Worm (Caenorhabditis elegans) whole organism, L3 larva: Measurements from ENCODE around the gene T05G5.4.

Experiments
- aly-2 ChIP-seq: fragments of 150-350 bp; optimal IDR thresholded peaks from 2 replicates; lab custom pipeline; 2014; ENCODE audit warnings: missing biosample characterization, missing genetic modification characterization
- elt-1 ChIP-seq: fragments of 150-350 bp; optimal IDR thresholded peaks from 2 replicates; lab custom pipeline; 2014; ENCODE audit warnings: missing biosample characterization, missing genetic modification characterization
- fos-1 ChIP-seq: fragments of 150-350 bp; optimal IDR thresholded peaks from 2 replicates; lab custom pipeline; 2014; ENCODE audit warnings: missing biosample characterization, missing genetic modification characterization
- sea-2 ChIP-seq: fragments of 150-350 bp; sonication (generic microtip); optimal IDR thresholded peaks from 4 replicates; lab custom pipeline; 2014; ENCODE audit warnings: missing biosample characterization, missing genetic modification reagents, missing genetic modification characterization
- unc-39 ChIP-seq: sonication (generic microtip); optimal IDR thresholded peaks from 4 replicates; lab custom pipeline; 2017; ENCODE audit warnings: missing biosample characterization, missing genetic modification characterization
- unc-62 ChIP-seq: fragments of 150-350 bp; sonication (generic microtip); optimal IDR thresholded peaks from 4 replicates; lab custom pipeline; 2014; ENCODE audit warnings: missing biosample characterization, missing genetic modification reagents, missing genetic modification characterization

DNA sequence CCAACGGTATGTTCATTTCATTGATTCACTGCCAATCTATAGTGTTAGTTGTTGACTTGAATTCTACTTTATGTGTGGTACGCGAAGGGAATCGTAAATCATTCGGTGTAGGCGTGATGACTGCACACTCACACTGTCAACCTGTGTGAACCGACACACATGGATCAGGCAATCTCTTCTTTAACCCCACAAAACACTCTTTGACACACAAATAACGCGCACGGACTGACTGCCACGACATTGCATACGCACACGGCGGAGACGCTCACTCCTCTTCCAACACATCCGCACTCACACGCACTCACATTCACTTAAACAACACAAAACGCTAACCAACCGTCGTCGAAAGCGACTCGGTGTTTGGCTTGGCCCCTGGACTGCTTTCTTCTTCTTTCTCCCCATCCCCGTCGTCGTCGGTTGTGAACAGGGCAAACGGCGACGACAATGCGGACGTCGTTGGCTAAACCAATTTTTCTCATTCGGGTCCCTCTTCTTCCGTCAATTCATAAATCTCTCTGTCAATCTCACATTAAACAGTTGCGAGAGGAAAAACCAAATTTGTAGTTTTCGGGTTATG, 48.5 kb upstream of the T05G5.4 start:
- no peak for TF ChIP-seq elt-1 (tag; lab: Kevin White, UChicago)
- no peak for TF ChIP-seq unc-39 (tag; lab: Kevin White, UChicago)
- TF ChIP-seq aly-2 (tag; lab: Kevin White, UChicago), result no peak
- TF ChIP-seq sea-2 (GFP tag; lab: Kevin White, UChicago), result no peak
- TF ChIP-seq unc-62 (GFP tag; lab: Kevin White, UChicago), result no peak
- TF ChIP-seq fos-1, result no peak
